Worm (Caenorhabditis elegans) whole organism, L4 larva: ENCODE data around the gene C47D12.5.

Experiments
- F49E8.2 ChIP-seq: sonication (generic microtip); optimal IDR thresholded peaks from 2 replicates; lab custom pipeline; 2016; ENCODE audit warnings: missing compliant biosample characterization, mild to moderate bottlenecking, missing genetic modification characterization, borderline replicate concordance
- Y48G9A.11 ChIP-seq: fragments of 200-800 bp; sonication (Bioruptor generic); IDR thresholded peaks from 2 replicates; pipeline ENCODE4 v1.3.6; 2022; ENCODE audit warnings: missing genetic modification reagents, missing genetic modification characterization, missing compliant biosample characterization
- Y75B8A.6 ChIP-seq: fragments of 200-800 bp; sonication (Bioruptor generic); IDR thresholded peaks from 2 replicates; pipeline ENCODE4 v1.3.6; 2022; ENCODE audit warnings: missing genetic modification reagents, missing genetic modification characterization, missing compliant biosample characterization
- ZK546.5 ChIP-seq, 2 experiments: sonication (generic microtip); optimal IDR thresholded peaks; 2 replicates each; lab custom pipeline; 2017; ENCODE audit warnings: missing biosample characterization in 2 of 2, missing genetic modification characterization in 2 of 2
- ceh-44 ChIP-seq: fragments of 200-800 bp; sonication (Bioruptor generic); IDR thresholded peaks from 2 replicates; pipeline ENCODE4 v1.3.6; 2022; ENCODE audit warnings: missing genetic modification reagents, missing genetic modification characterization, missing compliant biosample characterization
- dmd-6 ChIP-seq: fragments of 200-800 bp; sonication (Bioruptor generic); IDR thresholded peaks from 2 replicates; pipeline ENCODE4 v1.3.6; 2022; ENCODE audit warnings: missing genetic modification reagents, missing genetic modification characterization, missing compliant biosample characterization
- hlh-30 ChIP-seq: sonication (generic microtip); optimal IDR thresholded peaks from 2 replicates; lab custom pipeline; 2017; ENCODE audit warnings: antibody characterized with exemption, mild to moderate bottlenecking, missing genetic modification characterization, missing compliant biosample characterization; ENCODE audit not compliant: insufficient read depth
- lim-7 ChIP-seq: fragments of 200-800 bp; sonication (Bioruptor generic); IDR thresholded peaks from 2 replicates; pipeline ENCODE4 v1.3.6; 2022; ENCODE audit warnings: missing genetic modification characterization, missing compliant biosample characterization
- lin-38 ChIP-seq: fragments of 200-800 bp; sonication (Bioruptor generic); IDR thresholded peaks from 2 replicates; pipeline ENCODE4 v1.3.6; 2022; ENCODE audit warnings: missing genetic modification reagents, missing genetic modification characterization, missing compliant biosample characterization
- lir-3 ChIP-seq: sonication (generic microtip); optimal IDR thresholded peaks from 2 replicates; lab custom pipeline; 2016; ENCODE audit warnings: mild to moderate bottlenecking, missing genetic modification characterization, missing compliant biosample characterization
- madf-5 ChIP-seq, 2 experiments: fragments of 200-800 bp; sonication (Bioruptor generic); IDR thresholded peaks; 2 replicates each; pipeline ENCODE4 v1.3.6; 2022; ENCODE audit warnings: missing compliant biosample characterization in 2 of 2, missing genetic modification characterization in 2 of 2
- nhr-237 ChIP-seq: sonication (generic microtip); optimal IDR thresholded peaks from 2 replicates; lab custom pipeline; 2017; ENCODE audit warnings: missing biosample characterization, missing genetic modification characterization
- nhr-76 ChIP-seq: fragments of 150-350 bp; optimal IDR thresholded peaks from 2 replicates; lab custom pipeline; 2014; ENCODE audit warnings: missing biosample characterization, missing genetic modification characterization
- nhr-77 ChIP-seq: fragments of 150-350 bp; optimal IDR thresholded peaks from 2 replicates; lab custom pipeline; 2014; ENCODE audit warnings: missing biosample characterization, missing genetic modification characterization
- pha-4 ChIP-seq, 2 experiments: fragments of 150-350 bp in 1 of 2; fragments of 200-800 bp in 1 of 2; sonication (Bioruptor generic) in 1 of 2; IDR thresholded peaks in 1 of 2; optimal IDR thresholded peaks in 1 of 2; 2 replicates each; pipeline versions ENCODE4 v1.3.6 to Lab custom; 2014 to 2022; ENCODE audit warnings: missing genetic modification characterization in 2 of 2, missing genetic modification reagents in 2 of 2, missing biosample characterization in 1 of 2, missing compliant biosample characterization in 1 of 2
- sdz-12 ChIP-seq: fragments of 200-800 bp; sonication (Bioruptor generic); optimal IDR thresholded peaks from 2 replicates; lab custom pipeline; 2018; ENCODE audit warnings: mild to moderate bottlenecking, missing genetic modification characterization, missing compliant biosample characterization
- snpc-1.2 ChIP-seq: fragments of 200-800 bp; sonication (Bioruptor generic); IDR thresholded peaks from 2 replicates; pipeline ENCODE4 v1.3.6; 2022; ENCODE audit warnings: missing genetic modification reagents, missing genetic modification characterization, missing compliant biosample characterization
- zfp-3 ChIP-seq: fragments of 200-800 bp; sonication (Bioruptor generic); conservative IDR thresholded peaks from 2 replicates; pipeline ENCODE4 v1.3.6; 2022; ENCODE audit warnings: missing genetic modification reagents, missing genetic modification characterization, missing compliant biosample characterization
- zip-11 ChIP-seq: fragments of 200-800 bp; sonication (Bioruptor generic); IDR thresholded peaks from 2 replicates; pipeline ENCODE4 v1.3.6; 2022; ENCODE audit warnings: missing genetic modification characterization, missing compliant biosample characterization
- ztf-11 ChIP-seq: fragments of 150-350 bp; optimal IDR thresholded peaks from 2 replicates; lab custom pipeline; 2014; ENCODE audit warnings: missing biosample characterization, missing genetic modification characterization

C47D12.5 gene

ce11 chrII:11634057-11634676 lies 50.9 kb downstream of the C47D12.5 start (continued):
- no peak for TF ChIP-seq lim-7 (GFP tag; lab: Robert Waterston, UW)
- TF ChIP-seq pha-4 (GFP tag; IDR thresholded peaks at IDR 0.05; lab: Robert Waterston, UW), result peak; percentile 80
- no peak for TF ChIP-seq pha-4 (tag; optimal IDR thresholded peaks at IDR 0.05; lab: Kevin White, UChicago)
- peak; percentile 46 for TF ChIP-seq nhr-77 (tag; lab: Kevin White, UChicago)
- TF ChIP-seq sdz-12 (GFP tag; lab: Kevin White, UChicago), result peak; percentile 4
- TF ChIP-seq ztf-11 (tag; lab: Kevin White, UChicago), result no peak
- no peak for TF ChIP-seq zip-11 (GFP tag; lab: Robert Waterston, UW)
- no peak for TF ChIP-seq nhr-76 (tag; lab: Kevin White, UChicago)

- TF ChIP-seq zfp-3, result no peak
- TF ChIP-seq hlh-30, result no peak
- TF ChIP-seq lir-3 (tag; lab: Kevin White, UChicago), result no peak
- no peak for TF ChIP-seq dmd-6 (GFP tag; lab: Robert Waterston, UW)
- no peak for TF ChIP-seq nhr-76 (tag; lab: Kevin White, UChicago)
- TF ChIP-seq zip-11 (GFP tag; lab: Robert Waterston, UW), result no peak
- no peak for TF ChIP-seq F49E8.2 (tag; lab: Kevin White, UChicago)
- TF ChIP-seq lin-38 (GFP tag; lab: Robert Waterston, UW), result no peak
- no peak for TF ChIP-seq Y75B8A.6
- no peak for TF ChIP-seq ceh-44
- TF ChIP-seq ZK546.5 (tag; optimal IDR thresholded peaks at IDR 0.05; lab: Kevin White, UChicago), result no peak
- no peak for TF ChIP-seq nhr-237 (tag; lab: Kevin White, UChicago)
- TF ChIP-seq ztf-11 (tag; lab: Kevin White, UChicago), result no peak
- TF ChIP-seq madf-5 (GFP tag; IDR thresholded peaks at IDR 0.05; lab: Robert Waterston, UW), result no peak
- no peak for TF ChIP-seq Y48G9A.11 (GFP tag; lab: Robert Waterston, UW)
- TF ChIP-seq snpc-1.2 (GFP tag; lab: Robert Waterston, UW), result no peak
Observed at ce11 chrII:11633509-11633908, 51.6 kb downstream of the C47D12.5 start, which contains the start of gene din-1. Gene din-1, minus strand, starts transcription at chrII:11633609.
